Fruit fly (Drosophila melanogaster) whole organism, prepupa: ENCODE results near the gene CG43312.

Experiments used
- CG10631 ChIP-seq: fragments of 200-800 bp; sonication (Bioruptor generic); optimal IDR thresholded peaks from 2 replicates; lab custom pipeline; 2016; ENCODE audit warnings: missing biosample characterization, missing genetic modification characterization
- CG11762 ChIP-seq: fragments of 200-800 bp; sonication (Bioruptor generic); optimal IDR thresholded peaks from 3 replicates; lab custom pipeline; 2016; ENCODE audit warnings: missing biosample characterization, missing genetic modification characterization; ENCODE audit not compliant: insufficient read depth
- CG11902 ChIP-seq: fragments of 200-800 bp; sonication (Bioruptor generic); optimal IDR thresholded peaks from 3 replicates; lab custom pipeline; 2016; ENCODE audit warnings: missing biosample characterization, missing genetic modification characterization
- CG15336 ChIP-seq: fragments of 200-800 bp; sonication (Bioruptor generic); IDR thresholded peaks from 2 replicates; pipeline ENCODE4 v1.3.6; 2022; ENCODE audit warnings: missing biosample characterization, missing genetic modification characterization
- CG1621 ChIP-seq: fragments of 200-800 bp; sonication (Bioruptor generic); optimal IDR thresholded peaks from 3 replicates; lab custom pipeline; 2018; ENCODE audit warnings: missing biosample characterization, mild to moderate bottlenecking, missing genetic modification characterization
- CG3032 ChIP-seq: fragments of 200-800 bp; optimal IDR thresholded peaks from 2 replicates; lab custom pipeline; 2019; ENCODE audit warnings: missing biosample characterization, mild to moderate bottlenecking, missing genetic modification characterization, moderate library complexity
- CG31627 ChIP-seq: fragments of 200-800 bp; sonication (Bioruptor generic); optimal IDR thresholded peaks from 3 replicates; lab custom pipeline; 2016; ENCODE audit warnings: missing biosample characterization, missing genetic modification characterization
- CG34406 ChIP-seq: fragments of 200-800 bp; sonication (Bioruptor generic); optimal IDR thresholded peaks from 3 replicates; lab custom pipeline; 2016; ENCODE audit warnings: missing biosample characterization, missing genetic modification characterization
- CG3919 ChIP-seq: fragments of 200-800 bp; sonication (Bioruptor generic); optimal IDR thresholded peaks from 3 replicates; lab custom pipeline; 2016; ENCODE audit warnings: missing biosample characterization, missing genetic modification characterization
- CG6163 ChIP-seq: fragments of 200-800 bp; sonication (Bioruptor generic); IDR thresholded peaks from 3 replicates; pipeline ENCODE4 v1.3.6; 2022; ENCODE audit warnings: missing biosample characterization, missing genetic modification characterization
- CG6276 ChIP-seq: fragments of 200-800 bp; sonication (Bioruptor generic); optimal IDR thresholded peaks from 2 replicates; lab custom pipeline; 2017; ENCODE audit warnings: missing biosample characterization, mild to moderate bottlenecking, missing genetic modification characterization
- CG6792 ChIP-seq: fragments of 200-800 bp; sonication (Bioruptor generic); optimal IDR thresholded peaks from 3 replicates; lab custom pipeline; 2016; ENCODE audit warnings: missing biosample characterization, missing genetic modification characterization
- CG8119 ChIP-seq: fragments of 200-800 bp; sonication (Bioruptor generic); IDR thresholded peaks from 3 replicates; pipeline ENCODE4 v1.3.6; 2022; ENCODE audit warnings: missing biosample characterization, missing genetic modification characterization
- CG8319 ChIP-seq: fragments of 200-800 bp; sonication (Bioruptor generic); optimal IDR thresholded peaks from 3 replicates; lab custom pipeline; 2016; ENCODE audit warnings: missing biosample characterization, missing genetic modification characterization
- CG8632 ChIP-seq: fragments of 200-800 bp; sonication (Bioruptor generic); optimal IDR thresholded peaks from 3 replicates; lab custom pipeline; 2016; ENCODE audit warnings: missing biosample characterization, missing genetic modification characterization
- Eip78C ChIP-seq: fragments of 200-800 bp; sonication (Bioruptor generic); peaks from one replicate; lab custom pipeline; 2016; ENCODE audit warnings: missing biosample characterization, missing genetic modification characterization
- Eip93F ChIP-seq: fragments of 200-800 bp; sonication (Bioruptor generic); optimal IDR thresholded peaks from 2 replicates; lab custom pipeline; 2016; ENCODE audit warnings: missing biosample characterization, mild to moderate bottlenecking, missing genetic modification characterization
- Ets21C ChIP-seq: fragments of 200-800 bp; sonication (Bioruptor generic); optimal IDR thresholded peaks from 3 replicates; lab custom pipeline; 2016; ENCODE audit warnings: missing biosample characterization, missing genetic modification characterization
- Hr39 ChIP-seq: fragments of 200-800 bp; sonication (Bioruptor generic); optimal IDR thresholded peaks from 2 replicates; lab custom pipeline; 2016; ENCODE audit warnings: missing biosample characterization, missing genetic modification characterization
- Hr4 ChIP-seq: fragments of 200-800 bp; sonication (Bioruptor generic); optimal IDR thresholded peaks from 3 replicates; lab custom pipeline; 2016; ENCODE audit warnings: missing biosample characterization, missing genetic modification characterization
- Smox ChIP-seq: fragments of 200-800 bp; sonication (Bioruptor generic); optimal IDR thresholded peaks from 3 replicates; lab custom pipeline; 2016; ENCODE audit warnings: missing biosample characterization, missing genetic modification characterization
- Sox14 ChIP-seq: fragments of 200-800 bp; sonication (Bioruptor generic); optimal IDR thresholded peaks from 3 replicates; lab custom pipeline; 2016; ENCODE audit warnings: missing biosample characterization, missing genetic modification characterization
- Sox15 ChIP-seq: fragments of 200-800 bp; sonication (Bioruptor generic); optimal IDR thresholded peaks from 3 replicates; lab custom pipeline; 2016; ENCODE audit warnings: missing biosample characterization, missing genetic modification characterization
- achi ChIP-seq: fragments of 200-800 bp; sonication (Bioruptor generic); optimal IDR thresholded peaks from 3 replicates; lab custom pipeline; 2016; ENCODE audit warnings: missing biosample characterization, missing genetic modification characterization
- acj6 ChIP-seq: fragments of 200-800 bp; sonication (Bioruptor generic); optimal IDR thresholded peaks from 3 replicates; lab custom pipeline; 2016; ENCODE audit warnings: missing biosample characterization, missing genetic modification characterization
- cyc ChIP-seq: fragments of 200-800 bp; sonication (Bioruptor generic); optimal IDR thresholded peaks from 3 replicates; lab custom pipeline; 2016; ENCODE audit warnings: missing biosample characterization, missing genetic modification characterization
- dsx ChIP-seq: fragments of 200-800 bp; optimal IDR thresholded peaks from 3 replicates; lab custom pipeline; 2019; ENCODE audit warnings: missing biosample characterization, mild to moderate bottlenecking, missing genetic modification characterization, moderate library complexity; ENCODE audit not compliant: poor library complexity, severe bottlenecking
- eg ChIP-seq: fragments of 200-800 bp; sonication (Bioruptor generic); IDR thresholded peaks from 3 replicates; pipeline ENCODE4 v1.3.6; 2022; ENCODE audit warnings: missing biosample characterization, missing genetic modification characterization
- fd59A ChIP-seq: fragments of 200-800 bp; sonication (Bioruptor generic); optimal IDR thresholded peaks from 2 replicates; lab custom pipeline; 2017; ENCODE audit warnings: missing biosample characterization, mild to moderate bottlenecking, missing genetic modification characterization, missing genetic modification reagents
- fkh ChIP-seq: fragments of 200-800 bp; sonication (Bioruptor generic); optimal IDR thresholded peaks from 3 replicates; lab custom pipeline; 2017; ENCODE audit warnings: missing biosample characterization, mild to moderate bottlenecking, missing genetic modification characterization, moderate library complexity
- net ChIP-seq: fragments of 200-800 bp; sonication (Bioruptor generic); optimal IDR thresholded peaks from 3 replicates; lab custom pipeline; 2016; ENCODE audit warnings: missing biosample characterization, missing genetic modification characterization
- ss ChIP-seq, 2 experiments: fragments of 200-800 bp; sonication (Bioruptor generic); optimal IDR thresholded peaks; 2 replicates in 1 of 2; 3 replicates in 1 of 2; lab custom pipeline; 2017 to 2018; ENCODE audit warnings: mild to moderate bottlenecking in 2 of 2, missing biosample characterization in 2 of 2, missing genetic modification characterization in 2 of 2, moderate library complexity in 1 of 2
- svp ChIP-seq: fragments of 200-800 bp; sonication (Bioruptor generic); peaks from one replicate; lab custom pipeline; 2016; ENCODE audit warnings: missing biosample characterization, missing genetic modification characterization
- vri ChIP-seq: fragments of 200-800 bp; sonication (Bioruptor generic); optimal IDR thresholded peaks from 3 replicates; lab custom pipeline; 2016; ENCODE audit warnings: missing biosample characterization, mild to moderate bottlenecking, missing genetic modification characterization

CG43312 gene

dm6 chr3L:22501300-22501699, at the start of gene CG43312:
Gene CG43312, plus strand, starts transcription at chr3L:22501600.
- TF ChIP-seq CG3919 (GFP tag; lab: Kevin White, UChicago) (no peak), CG31627 (GFP tag; lab: Kevin White, UChicago) (no peak), ss (GFP tag; optimal IDR thresholded peaks at IDR 0.05; lab: Kevin White, UChicago) (no peak)

- TF ChIP-seq ss (GFP tag; optimal IDR thresholded peaks at IDR 0.05; lab: Kevin White, UChicago) = no peak
- no peak for TF ChIP-seq net (GFP tag; lab: Kevin White, UChicago)
- TF ChIP-seq Sox15 (GFP tag; lab: Kevin White, UChicago) = no peak
- no peak for TF ChIP-seq CG6276
- no peak for TF ChIP-seq Ets21C (GFP tag; lab: Kevin White, UChicago)
- TF ChIP-seq, all 60 proteins: peak for 0
These were observed 47.0 kb upstream of the CG43312 start, which contains the start of gene CG11449 for dm6 chr3L:22454368-22454767. Gene CG11449, plus strand, starts transcription at chr3L:22454373.

- TF ChIP-seq CG11762 (GFP tag; lab: Kevin White, UChicago) = no peak
- TF ChIP-seq dsx (GFP tag; lab: Kevin White, UChicago) = peak; percentile 96
- TF ChIP-seq Smox = no peak
- TF ChIP-seq, all 60 proteins: peak for 1
These were observed 45.4 kb upstream of the CG43312 start for dm6 chr3L:22455953-22456488.

dm6 chr3L:22458271-22458670, 43.1 kb upstream of the CG43312 start:
- TF ChIP-seq vri (GFP tag; lab: Kevin White, UChicago) = peak; percentile 51
- no peak for TF ChIP-seq Hr4 (GFP tag; lab: Kevin White, UChicago)

- no peak for TF ChIP-seq eg (GFP tag; lab: Robert Waterston, UW)
- no peak for TF ChIP-seq CG3919 (GFP tag; lab: Kevin White, UChicago)
- TF ChIP-seq Eip78C (GFP tag; lab: Kevin White, UChicago) = peak; percentile 54
- TF ChIP-seq CG6792 = no peak
- TF ChIP-seq net (GFP tag; lab: Kevin White, UChicago) = no peak
- TF ChIP-seq svp (GFP tag; lab: Kevin White, UChicago) = peak; percentile 79
- TF ChIP-seq acj6 (GFP tag; lab: Kevin White, UChicago) = no peak
- TF ChIP-seq CG8632 (GFP tag; lab: Kevin White, UChicago) = no peak
- no peak for TF ChIP-seq Sox14 (GFP tag; lab: Kevin White, UChicago)
- TF ChIP-seq vri (GFP tag; lab: Kevin White, UChicago) = peak; percentile 12
- peak; percentile 46 for TF ChIP-seq fkh (GFP tag; lab: Kevin White, UChicago)
- TF ChIP-seq CG8319 = no peak
These were observed 42.4 kb upstream of the CG43312 start for dm6 chr3L:22458898-22459524.

- TF ChIP-seq svp (GFP tag; lab: Kevin White, UChicago) (peak; percentile 96), Hr4 (GFP tag; lab: Kevin White, UChicago) (no peak), achi (GFP tag; lab: Kevin White, UChicago) (no peak), Eip93F (no peak), CG31627 (GFP tag; lab: Kevin White, UChicago) (no peak), CG6276 (no peak), cyc (GFP tag; lab: Kevin White, UChicago) (no peak), fd59A (no peak), CG11762 (GFP tag; lab: Kevin White, UChicago) (no peak)
These were observed 41.0 kb upstream of the CG43312 start for dm6 chr3L:22460428-22460827.

- TF ChIP-seq CG6276 (no peak), CG10631 (GFP tag; lab: Kevin White, UChicago) (peak; percentile 9), Hr39 (GFP tag; lab: Kevin White, UChicago) (no peak), Sox15 (GFP tag; lab: Kevin White, UChicago) (no peak), CG31627 (GFP tag; lab: Kevin White, UChicago) (no peak), svp (GFP tag; lab: Kevin White, UChicago) (peak; percentile 63), CG11902 (GFP tag; lab: Kevin White, UChicago) (no peak), CG34406 (GFP tag; lab: Kevin White, UChicago) (peak; percentile 12), CG8119 (GFP tag; lab: Robert Waterston, UW) (0 out of 3 replicates have a peak, but pooled peaks have one; percentile 24), ss (GFP tag; optimal IDR thresholded peaks at IDR 0.05; lab: Kevin White, UChicago) (no peak), CG6792 (no peak), Sox14 (GFP tag; lab: Kevin White, UChicago) (peak; percentile 18), cyc (GFP tag; lab: Kevin White, UChicago) (no peak), CG6163 (peak; percentile 47; the same call in 1 of the 3 replicates), Eip78C (GFP tag; lab: Kevin White, UChicago) (peak; percentile 61), CG1621 (no peak), CG3032 (no peak), acj6 (GFP tag; lab: Kevin White, UChicago) (peak; percentile 13), CG11762 (GFP tag; lab: Kevin White, UChicago) (no peak), fd59A (no peak), CG15336 (peak; percentile 31; the same call in 1 of the 2 replicates)
These were observed 40.3 kb upstream of the CG43312 start, which contains the start of gene laza for dm6 chr3L:22460918-22461634. Gene laza, minus strand, starts transcription at chr3L:22461131.
